Worm (Caenorhabditis elegans) whole organism, L4/young adult: Measurements from ENCODE around the gene cyp-35C1.

Source experiments
- W03F9.2 ChIP-seq: fragments of 150-350 bp; optimal IDR thresholded peaks from 2 replicates; lab custom pipeline; 2014; ENCODE audit warnings: missing biosample characterization, missing genetic modification characterization
- dao-5 ChIP-seq: sonication (generic microtip); optimal IDR thresholded peaks from 2 replicates; lab custom pipeline; 2016; ENCODE audit warnings: missing genotype, missing genetic modification characterization, moderate library complexity, missing compliant biosample characterization
- him-1 ChIP-seq: sonication (generic microtip); optimal IDR thresholded peaks from 2 replicates; lab custom pipeline; 2016; ENCODE audit warnings: missing genotype, missing genetic modification reagents, missing genetic modification characterization, missing compliant biosample characterization

cyp-35C1 gene

DNA sequence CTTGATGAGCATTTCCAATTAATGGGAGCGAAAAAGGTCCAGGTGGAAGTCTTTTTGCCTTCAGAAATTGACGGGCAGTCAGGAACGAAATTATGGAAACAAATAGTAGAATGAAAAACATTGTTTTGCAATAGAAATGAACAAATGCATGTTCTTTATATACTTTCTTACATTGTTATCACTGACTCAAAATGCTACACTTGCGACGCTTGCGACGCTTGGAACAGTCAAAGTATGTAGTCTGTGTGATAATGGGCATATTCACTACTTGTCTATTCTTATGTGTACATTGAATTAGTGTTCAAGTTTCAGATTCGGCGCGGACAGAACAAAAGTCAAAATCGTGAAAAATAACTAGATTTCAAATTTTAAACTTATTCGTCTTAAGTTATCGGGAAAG, at the start of gene cyp-35C1:
Gene cyp-35C1, minus strand, starts transcription at position 132 of the 400 bp plus-strand sequence.
- TF ChIP-seq him-1 (tag; lab: Kevin White, UChicago) (no peak), W03F9.2 (tag; lab: Kevin White, UChicago) (no peak), dao-5 (no peak)

DNA sequence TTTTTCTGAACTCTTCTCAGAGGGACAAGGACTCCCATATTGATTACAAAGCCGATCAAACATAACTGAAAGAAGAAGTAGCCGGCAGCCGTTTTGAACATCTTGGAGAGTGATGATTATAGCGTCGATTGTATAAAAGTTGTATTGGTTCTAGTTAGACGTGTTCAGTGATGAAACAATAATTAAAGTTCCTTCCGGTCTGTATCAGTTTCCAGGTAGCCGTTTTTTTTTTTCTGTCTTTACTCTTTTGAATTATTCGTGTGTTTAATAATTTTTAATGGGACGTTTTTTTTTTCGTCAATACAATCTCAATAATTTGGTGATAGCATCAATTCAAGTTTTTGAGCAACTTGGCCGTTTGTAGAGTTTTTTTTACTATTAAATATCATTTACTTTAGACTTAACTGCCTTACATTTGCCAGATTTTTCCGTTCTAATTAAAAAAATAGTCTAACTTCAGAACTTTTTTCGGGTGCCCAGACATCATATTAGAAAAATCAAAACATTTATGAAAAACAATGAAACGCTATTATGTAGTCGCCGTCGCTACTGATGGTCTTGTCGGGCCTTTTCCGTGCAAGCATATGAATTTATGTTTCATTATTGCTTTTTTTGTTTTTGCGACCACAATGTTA, 48.2 kb upstream of the cyp-35C1 start, which contains the start of the genes srx-10 and clec-226:
Gene srx-10, minus strand, starts transcription at position 101 of the 635 bp plus-strand sequence.
Gene clec-226, plus strand, starts transcription at position 585 of the 635 bp plus-strand sequence.
- TF ChIP-seq dao-5 (no peak), W03F9.2 (tag; lab: Kevin White, UChicago) (no peak), him-1 (tag; lab: Kevin White, UChicago) (no peak)

ce11 chrV:13942082-13942481, 43.8 kb upstream of the cyp-35C1 start, which contains the start of gene dpr-1:
TSS of gene dpr-1 (minus strand) at chrV:13942182.
- no peak for TF ChIP-seq dao-5
- no peak for TF ChIP-seq him-1 (tag; lab: Kevin White, UChicago)
- no peak for TF ChIP-seq W03F9.2 (tag; lab: Kevin White, UChicago)

ce11 chrV:13936850-13937249, 38.6 kb upstream of the cyp-35C1 start, which contains the start of gene srw-145:
TSS of gene srw-145 (plus strand) at chrV:13937150.
- TF ChIP-seq him-1 (tag; lab: Kevin White, UChicago): no peak
- TF ChIP-seq dao-5: no peak
- no peak for TF ChIP-seq W03F9.2 (tag; lab: Kevin White, UChicago)

- TF ChIP-seq him-1 (tag; lab: Kevin White, UChicago): no peak
- TF ChIP-seq W03F9.2 (tag; lab: Kevin White, UChicago): no peak
- TF ChIP-seq dao-5: no peak
Measured at ce11 chrV:13936052-13936451, 37.8 kb upstream of the cyp-35C1 start.

- TF ChIP-seq him-1 (tag; lab: Kevin White, UChicago) (no peak), W03F9.2 (tag; lab: Kevin White, UChicago) (no peak), dao-5 (no peak)
Measured at ce11 chrV:13935423-13935822, 37.1 kb upstream of the cyp-35C1 start.

- TF ChIP-seq W03F9.2 (tag; lab: Kevin White, UChicago): no peak
- no peak for TF ChIP-seq dao-5
- TF ChIP-seq him-1 (tag; lab: Kevin White, UChicago): no peak
Measured at ce11 chrV:13934545-13934944, 36.3 kb upstream of the cyp-35C1 start, which contains the start of gene R10D12.1. TSS of gene R10D12.1 (minus strand) at chrV:13934645.

- TF ChIP-seq him-1 (tag; lab: Kevin White, UChicago): no peak
- no peak for TF ChIP-seq dao-5
- no peak for TF ChIP-seq W03F9.2 (tag; lab: Kevin White, UChicago)
Measured at ce11 chrV:13931952-13932351, 33.7 kb upstream of the cyp-35C1 start.

DNA sequence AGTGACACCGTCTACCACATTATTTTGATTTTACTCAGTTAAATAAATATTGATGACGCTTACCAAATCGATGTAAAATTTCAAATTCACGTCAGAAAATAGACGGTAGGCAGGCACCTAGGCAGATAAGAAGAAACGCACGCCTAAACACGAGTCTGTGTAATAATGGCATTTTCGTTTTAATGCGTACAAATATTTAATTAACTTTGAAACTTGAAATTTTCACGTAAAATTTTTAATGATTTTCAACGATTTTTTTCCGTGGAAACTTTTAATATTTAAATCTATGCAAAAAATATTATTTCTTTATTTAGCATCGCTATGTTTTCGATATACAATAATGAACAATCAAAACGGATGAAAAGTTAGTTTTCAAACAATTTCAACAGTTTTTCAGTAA, 32.9 kb upstream of the cyp-35C1 start, which contains the start of gene C06B3.16:
Gene C06B3.16, plus strand, starts transcription at position 301 of the 400 bp plus-strand sequence.
- TF ChIP-seq him-1 (tag; lab: Kevin White, UChicago) (no peak), W03F9.2 (tag; lab: Kevin White, UChicago) (no peak), dao-5 (no peak)

ce11 chrV:13929503-13929902, 31.2 kb upstream of the cyp-35C1 start, which contains the start of gene srxa-13:
TSS of gene srxa-13 (plus strand) at chrV:13929803.
- TF ChIP-seq dao-5: no peak
- TF ChIP-seq him-1 (tag; lab: Kevin White, UChicago): no peak
- no peak for TF ChIP-seq W03F9.2 (tag; lab: Kevin White, UChicago)

ce11 chrV:13926398-13926797, 28.1 kb upstream of the cyp-35C1 start, which contains the start of gene srxa-12:
TSS of gene srxa-12 (plus strand) at chrV:13926698.
- TF ChIP-seq dao-5: no peak
- no peak for TF ChIP-seq him-1 (tag; lab: Kevin White, UChicago)
- TF ChIP-seq W03F9.2 (tag; lab: Kevin White, UChicago): no peak

ce11 chrV:13923851-13924250, 25.6 kb upstream of the cyp-35C1 start, which contains the start of gene srxa-11:
TSS of gene srxa-11 (plus strand) at chrV:13924151.
- no peak for TF ChIP-seq him-1 (tag; lab: Kevin White, UChicago)
- no peak for TF ChIP-seq W03F9.2 (tag; lab: Kevin White, UChicago)
- no peak for TF ChIP-seq dao-5

DNA sequence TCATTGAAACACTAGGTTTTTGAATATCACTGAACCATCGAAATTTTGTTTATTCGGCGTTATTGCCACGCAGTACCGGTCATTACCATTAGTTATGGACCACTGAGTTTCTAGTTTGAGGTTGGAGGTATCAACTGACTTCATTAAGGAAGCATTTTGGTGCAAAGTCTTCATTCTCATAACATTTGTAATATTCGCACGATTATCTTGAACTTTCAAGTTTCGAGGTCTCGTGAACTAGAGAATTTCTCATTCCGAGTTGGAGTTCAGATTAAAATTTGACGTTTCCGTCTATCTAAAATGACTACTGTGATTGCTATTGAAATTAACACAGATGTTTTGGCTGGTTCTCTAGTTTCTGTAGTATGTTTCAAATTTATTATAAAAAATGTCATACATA, 22.4 kb upstream of the cyp-35C1 start, which contains the start of gene srx-42:
Gene srx-42, plus strand, starts transcription at position 301 of the 400 bp plus-strand sequence.
- TF ChIP-seq W03F9.2 (tag; lab: Kevin White, UChicago): no peak
- no peak for TF ChIP-seq him-1 (tag; lab: Kevin White, UChicago)
- no peak for TF ChIP-seq dao-5

DNA sequence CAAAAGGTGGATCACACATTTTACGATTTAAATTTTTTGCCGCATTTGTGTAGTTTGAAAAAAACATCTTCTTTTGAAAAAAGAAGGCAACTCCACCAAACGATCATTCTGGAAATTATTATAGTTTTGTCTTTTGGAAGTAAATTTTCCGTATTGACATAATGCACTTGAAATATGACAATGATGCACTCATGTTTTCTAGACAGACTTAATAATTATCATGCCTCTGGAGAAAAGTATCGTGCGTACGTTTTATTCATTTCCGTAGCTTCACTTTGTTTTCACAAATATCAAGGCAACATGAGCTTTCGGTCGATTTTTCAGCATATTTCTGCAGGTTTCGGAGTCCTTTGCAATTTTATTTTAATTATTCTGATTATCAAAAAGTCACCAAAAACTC, 20.1 kb upstream of the cyp-35C1 start, which contains the start of gene str-250:
Gene str-250, plus strand, starts transcription at position 301 of the 400 bp plus-strand sequence.
- TF ChIP-seq dao-5 (no peak), W03F9.2 (tag; lab: Kevin White, UChicago) (no peak), him-1 (tag; lab: Kevin White, UChicago) (no peak)
